Fruit fly (Drosophila melanogaster) whole organism, wandering third instar larva: Measurements from ENCODE around the gene CG33947.

Experiments used
- Abd-B ChIP-seq: fragments of >200 bp; optimal IDR thresholded peaks from 2 replicates; lab custom pipeline; 2017; ENCODE audit warnings: missing biosample characterization, missing genetic modification characterization
- CG32264 ChIP-seq: fragments of 200-800 bp; sonication (Bioruptor generic); optimal IDR thresholded peaks from 2 replicates; lab custom pipeline; 2016; ENCODE audit warnings: missing biosample characterization, missing genetic modification characterization
- CG9705 ChIP-seq: fragments of 200-800 bp; sonication (Bioruptor generic); optimal IDR thresholded peaks from 2 replicates; lab custom pipeline; 2018; ENCODE audit warnings: missing biosample characterization, mild to moderate bottlenecking, missing genetic modification characterization
- CrebA ChIP-seq: fragments of 200-800 bp; sonication (Bioruptor generic); optimal IDR thresholded peaks from 2 replicates; lab custom pipeline; 2016; ENCODE audit warnings: missing biosample characterization, mild to moderate bottlenecking, missing genetic modification characterization, borderline replicate concordance
- Dfd ChIP-seq: fragments of >200 bp; optimal IDR thresholded peaks from 2 replicates; lab custom pipeline; 2017; ENCODE audit warnings: missing biosample characterization, missing genetic modification characterization
- Dif ChIP-seq: fragments of 200-275, 200-300 bp; sonication (Bioruptor generic); optimal IDR thresholded peaks from 2 replicates; lab custom pipeline; 2018; ENCODE audit warnings: missing biosample characterization, missing genetic modification characterization; ENCODE audit not compliant: partially characterized antibody
- GATAd ChIP-seq: sonication (Bioruptor generic); optimal IDR thresholded peaks from 2 replicates; lab custom pipeline; 2016; ENCODE audit warnings: missing biosample characterization, missing genetic modification characterization
- Hnf4 ChIP-seq: fragments of 200-800 bp; sonication (Bioruptor generic); optimal IDR thresholded peaks from 2 replicates; lab custom pipeline; 2016; ENCODE audit warnings: missing biosample characterization, mild to moderate bottlenecking, missing genetic modification characterization
- Hr78 ChIP-seq: fragments of >200 bp; optimal IDR thresholded peaks from 2 replicates; lab custom pipeline; 2017; ENCODE audit warnings: missing biosample characterization, missing genetic modification characterization
- Jra ChIP-seq: sonication (Bioruptor generic); optimal IDR thresholded peaks from 2 replicates; lab custom pipeline; 2016; ENCODE audit warnings: missing biosample characterization, missing genetic modification characterization
- Mio ChIP-seq: sonication (Bioruptor generic); optimal IDR thresholded peaks from 2 replicates; lab custom pipeline; 2016; ENCODE audit warnings: missing biosample characterization, missing genetic modification characterization
- Myc ChIP-seq: fragments of >200 bp; optimal IDR thresholded peaks from 2 replicates; lab custom pipeline; 2017
- N ChIP-seq: fragments of >200 bp; optimal IDR thresholded peaks from 2 replicates; lab custom pipeline; 2018; ENCODE audit warnings: missing biosample characterization, missing external identifiers, missing genetic modification characterization
- OdsH ChIP-seq: fragments of 200-800 bp; sonication (Bioruptor generic); optimal IDR thresholded peaks from 2 replicates; lab custom pipeline; 2016; ENCODE audit warnings: missing biosample characterization, mild to moderate bottlenecking, missing genetic modification characterization
- Rel ChIP-seq, 2 experiments: fragments of 200-800 bp; sonication (Bioruptor generic) in 1 of 2; optimal IDR thresholded peaks; 2 replicates in 1 of 2; 3 replicates in 1 of 2; lab custom pipeline; 2016 to 2019; ENCODE audit warnings: mild to moderate bottlenecking in 2 of 2, missing biosample characterization in 2 of 2, missing genetic modification characterization in 2 of 2, moderate library complexity in 1 of 2
- Sp1 ChIP-seq: fragments of 200-800 bp; sonication (Bioruptor generic); optimal IDR thresholded peaks from 3 replicates; lab custom pipeline; 2019; ENCODE audit warnings: missing biosample characterization, mild to moderate bottlenecking, missing genetic modification characterization, moderate library complexity
- Vsx2 ChIP-seq: fragments of 200-300, 225-300 bp; sonication (Bioruptor generic); optimal IDR thresholded peaks from 2 replicates; lab custom pipeline; 2018; ENCODE audit warnings: missing biosample characterization, missing genetic modification characterization; ENCODE audit not compliant: partially characterized antibody
- br ChIP-seq: fragments of 200-800 bp; sonication (Bioruptor generic); optimal IDR thresholded peaks from 2 replicates; lab custom pipeline; 2016; ENCODE audit warnings: missing biosample characterization, missing genetic modification characterization
- brk ChIP-seq: fragments of 200-800 bp; sonication (Bioruptor generic); optimal IDR thresholded peaks from 2 replicates; lab custom pipeline; 2016; ENCODE audit warnings: missing biosample characterization, mild to moderate bottlenecking, missing genetic modification characterization
- dl ChIP-seq, 2 experiments: fragments of 175-275, 200-275 bp in 1 of 2; fragments of 200-275 bp in 1 of 2; sonication (Bioruptor generic); optimal IDR thresholded peaks; lab custom pipeline; 2018; ENCODE audit warnings: mild to moderate bottlenecking in 2 of 2, missing biosample characterization in 2 of 2, missing genetic modification characterization in 2 of 2, moderate library complexity in 2 of 2; ENCODE audit not compliant: partially characterized antibody in 2 of 2, insufficient read depth in 1 of 2
- dmrt93B ChIP-seq: fragments of 200-800 bp; sonication (Bioruptor generic); optimal IDR thresholded peaks from 2 replicates; lab custom pipeline; 2018; ENCODE audit warnings: missing biosample characterization, mild to moderate bottlenecking, missing genetic modification characterization
- dsf ChIP-seq: sonication (Bioruptor generic); optimal IDR thresholded peaks from 2 replicates; lab custom pipeline; 2016; ENCODE audit warnings: missing biosample characterization, missing genetic modification characterization, borderline replicate concordance
- ey ChIP-seq: fragments of 200-800 bp; sonication (Bioruptor generic); optimal IDR thresholded peaks from 2 replicates; lab custom pipeline; 2016; ENCODE audit warnings: missing biosample characterization, missing genetic modification characterization
- foxo ChIP-seq, 2 experiments: fragments of 200-800 bp; sonication (Bioruptor generic); optimal IDR thresholded peaks; 2 replicates in 1 of 2; 3 replicates in 1 of 2; lab custom pipeline; 2016 to 2017; ENCODE audit warnings: missing biosample characterization in 2 of 2, missing genetic modification characterization in 2 of 2
- fru ChIP-seq: fragments of 200-800 bp; sonication (Bioruptor generic); optimal IDR thresholded peaks from 3 replicates; lab custom pipeline; 2016; ENCODE audit warnings: missing biosample characterization, mild to moderate bottlenecking, missing genetic modification characterization
- h ChIP-seq: fragments of 200-800 bp; sonication (Bioruptor generic); optimal IDR thresholded peaks from 3 replicates; lab custom pipeline; 2016; ENCODE audit warnings: missing biosample characterization, mild to moderate bottlenecking, missing genetic modification characterization
- jim ChIP-seq: fragments of 175-275, 200-325 bp; sonication (Bioruptor generic); optimal IDR thresholded peaks from 2 replicates; lab custom pipeline; 2016; ENCODE audit warnings: missing biosample characterization, mild to moderate bottlenecking, missing genetic modification characterization
- lola ChIP-seq: fragments of >200 bp; optimal IDR thresholded peaks from 2 replicates; lab custom pipeline; 2017; ENCODE audit warnings: missing biosample characterization, missing genetic modification characterization
- pan ChIP-seq: fragments of >200 bp; optimal IDR thresholded peaks from 2 replicates; lab custom pipeline; 2017
- psq ChIP-seq: fragments of 200-800 bp; sonication (Bioruptor generic); optimal IDR thresholded peaks from 3 replicates; lab custom pipeline; 2017; ENCODE audit warnings: missing biosample characterization, mild to moderate bottlenecking, missing genetic modification characterization, moderate library complexity
- rgr ChIP-seq: fragments of 200-800 bp; sonication (Bioruptor generic); optimal IDR thresholded peaks from 3 replicates; lab custom pipeline; 2016; ENCODE audit warnings: missing biosample characterization, mild to moderate bottlenecking, missing genetic modification characterization
- sage ChIP-seq: fragments of 200-800 bp; sonication (Bioruptor generic); optimal IDR thresholded peaks from 2 replicates; lab custom pipeline; 2016; ENCODE audit warnings: missing biosample characterization, mild to moderate bottlenecking, missing genetic modification characterization
- sv ChIP-seq: fragments of 200-800 bp; sonication (Bioruptor generic); optimal IDR thresholded peaks from 3 replicates; lab custom pipeline; 2016; ENCODE audit warnings: missing biosample characterization, missing genetic modification characterization
- tai ChIP-seq: sonication (Bioruptor generic); optimal IDR thresholded peaks from 2 replicates; lab custom pipeline; 2016; ENCODE audit warnings: missing biosample characterization, missing genetic modification characterization
- woc ChIP-seq: sonication (Bioruptor generic); optimal IDR thresholded peaks from 2 replicates; lab custom pipeline; 2016; ENCODE audit warnings: missing biosample characterization, mild to moderate bottlenecking, missing genetic modification characterization

The CG33947 gene

DNA sequence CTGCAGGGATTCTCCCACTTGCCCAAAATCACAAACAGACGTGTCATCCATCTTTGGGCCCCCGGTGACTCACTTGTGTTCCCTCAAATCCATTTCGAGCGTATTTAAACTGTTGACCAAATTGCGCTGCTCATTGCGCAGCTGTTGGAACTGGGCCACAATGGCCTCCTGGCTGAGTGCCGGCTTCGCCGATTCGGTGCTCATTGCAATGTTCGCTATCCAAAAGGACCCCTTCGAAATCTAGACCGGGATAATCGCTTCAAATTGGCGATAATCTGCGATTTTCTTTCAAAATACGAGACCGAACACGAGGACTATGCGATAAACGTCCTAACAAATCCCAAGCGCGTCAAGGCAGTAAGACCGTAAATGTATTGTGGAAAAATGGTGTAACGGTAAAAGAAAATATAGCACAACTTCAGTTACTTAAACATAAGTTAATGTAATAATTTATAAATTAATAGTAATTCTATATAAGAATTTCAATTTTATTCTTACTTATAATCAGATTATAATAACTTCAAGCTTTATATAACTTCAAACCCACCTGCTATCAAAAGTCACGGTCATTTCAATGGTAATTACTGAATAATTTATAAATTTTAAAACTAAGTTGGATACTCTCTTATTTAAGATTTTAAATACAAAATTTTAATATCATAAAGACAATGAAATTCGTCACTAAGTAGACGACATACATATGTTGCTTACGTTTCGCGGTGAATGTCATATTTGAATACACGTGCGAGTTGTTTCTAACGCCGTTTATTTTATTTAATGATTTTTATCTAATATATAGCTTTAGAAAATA, 22.0 kb upstream of the CG33947 start, which contains the start of the genes Pfdn2 and Noc1:
Gene Pfdn2 (minus strand): TSS at position 346 of the 811 bp plus-strand sequence.
Gene Noc1 (plus strand): TSS at position 727 of the 811 bp plus-strand sequence.
- TF ChIP-seq Myc, result peak; percentile 55
- no peak for TF ChIP-seq brk (GFP tag; lab: Kevin White, UChicago)
- TF ChIP-seq psq (GFP tag; lab: Kevin White, UChicago), result peak; percentile 54
- TF ChIP-seq lola (GFP tag; lab: Kevin White, UChicago), result no peak
- no peak for TF ChIP-seq foxo (GFP tag; optimal IDR thresholded peaks at IDR 0.05; lab: Kevin White, UChicago)
- TF ChIP-seq CrebA, result no peak
- peak; percentile 24 for TF ChIP-seq sv (GFP tag; lab: Kevin White, UChicago)
- TF ChIP-seq dsf (GFP tag; lab: Kevin White, UChicago), result peak; percentile 51
- TF ChIP-seq Abd-B (GFP tag; lab: Kevin White, UChicago), result no peak

DNA sequence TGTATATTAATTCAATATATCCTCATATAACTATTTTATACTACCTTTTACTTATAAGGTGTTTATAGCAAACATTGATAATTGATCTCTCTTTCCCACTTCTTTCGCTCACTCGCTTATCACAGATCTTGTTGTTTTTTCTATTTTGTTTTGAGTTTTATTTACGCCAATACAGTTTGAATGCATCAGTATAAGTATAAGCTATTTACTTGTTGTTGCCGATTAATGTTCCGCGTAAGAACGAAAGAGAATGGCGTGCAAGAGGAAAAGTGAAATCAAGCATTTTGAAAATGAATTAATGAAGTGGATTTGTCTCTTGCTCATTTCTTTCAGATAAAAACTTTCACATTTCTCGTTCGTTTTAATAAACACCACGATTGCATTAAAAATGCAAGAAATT, 12.7 kb upstream of the CG33947 start:
- peak; percentile 60 for TF ChIP-seq psq (GFP tag; lab: Kevin White, UChicago)
- no peak for TF ChIP-seq Vsx2 (GFP tag; lab: Kevin White, UChicago)
- TF ChIP-seq Rel (GFP tag; optimal IDR thresholded peaks at IDR 0.05; lab: Kevin White, UChicago), result no peak
- no peak for TF ChIP-seq Rel (tag; optimal IDR thresholded peaks at IDR 0.05; lab: Kevin White, UChicago)
- TF ChIP-seq woc (GFP tag; lab: Kevin White, UChicago), result no peak
- TF ChIP-seq N (GFP tag; lab: Kevin White, UChicago), result no peak
- peak; percentile 87 for TF ChIP-seq rgr (GFP tag; lab: Kevin White, UChicago)

DNA sequence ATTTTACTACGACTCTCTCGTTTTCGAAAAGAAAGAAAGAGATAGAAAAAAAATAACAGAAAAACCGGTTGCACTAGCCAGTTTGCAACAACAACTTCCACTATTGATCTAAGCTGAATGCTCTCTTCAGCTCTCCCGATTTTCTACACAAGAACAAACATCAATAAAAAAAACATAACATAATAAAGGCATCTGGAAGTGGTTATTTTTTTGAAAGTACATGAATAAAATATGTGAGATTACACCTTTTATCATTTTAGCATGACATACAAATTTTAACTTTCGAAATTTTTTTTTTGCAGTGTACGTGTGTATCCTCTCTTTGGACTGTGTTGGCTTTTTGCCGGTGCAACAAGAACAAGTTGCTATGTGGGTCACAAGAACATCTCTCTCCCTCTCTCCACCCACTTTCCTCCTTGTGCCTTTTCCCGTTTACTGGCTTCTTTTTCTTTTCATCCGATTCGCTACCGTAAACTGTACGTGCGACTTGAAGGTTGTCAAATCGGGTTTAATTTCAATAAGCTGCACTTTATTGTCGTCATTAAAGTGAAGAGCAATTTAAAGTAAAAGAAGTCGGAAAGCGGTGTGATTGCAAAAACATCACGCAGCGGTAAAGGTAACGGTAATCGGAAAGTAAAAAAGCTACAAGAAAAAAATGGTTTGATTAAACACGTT, 11.6 kb upstream of the CG33947 start:
- TF ChIP-seq Hr78 (GFP tag; lab: Kevin White, UChicago) (no peak), GATAd (GFP tag; lab: Kevin White, UChicago) (no peak), woc (GFP tag; lab: Kevin White, UChicago) (peak; percentile 49), dmrt93B (no peak), OdsH (GFP tag; lab: Kevin White, UChicago) (peak; percentile 87), fru (GFP tag; lab: Kevin White, UChicago) (no peak), dsf (GFP tag; lab: Kevin White, UChicago) (no peak), h (GFP tag; lab: Kevin White, UChicago) (no peak), Myc (no peak), Sp1 (GFP tag; lab: Kevin White, UChicago) (no peak), CG32264 (GFP tag; lab: Kevin White, UChicago) (peak; percentile 56), Jra (GFP tag; lab: Kevin White, UChicago) (no peak), dl (GFP tag; optimal IDR thresholded peaks at IDR 0.05; lab: Kevin White, UChicago; ENCODE audit: insufficient read depth in 1 of 2, partially characterized antibody in 2 of 2) (no peak), Hnf4 (GFP tag; lab: Kevin White, UChicago) (no peak), tai (GFP tag; lab: Kevin White, UChicago) (no peak), rgr (GFP tag; lab: Kevin White, UChicago) (peak; percentile 88), Abd-B (GFP tag; lab: Kevin White, UChicago) (no peak), psq (GFP tag; lab: Kevin White, UChicago) (peak; percentile 70), Dif (no peak), brk (GFP tag; lab: Kevin White, UChicago) (no peak), N (GFP tag; lab: Kevin White, UChicago) (no peak), Dfd (GFP tag; lab: Kevin White, UChicago) (no peak), CG9705 (no peak), jim (GFP tag; lab: Kevin White, UChicago) (no peak), Mio (no peak), sage (GFP tag; lab: Kevin White, UChicago) (peak; percentile 51), sv (GFP tag; lab: Kevin White, UChicago) (peak; percentile 95), br (GFP tag; lab: Kevin White, UChicago) (peak; percentile 74), lola (GFP tag; lab: Kevin White, UChicago) (no peak), pan (lab: Kevin White, UChicago) (no peak), ey (peak; percentile 89)
